Worm (Caenorhabditis elegans) whole organism, early embryonic: ENCODE data around the gene C13G3.12.

ENCODE experiments used
- ceh-13 ChIP-seq: fragments of 200-800 bp; sonication (Bioruptor generic); optimal IDR thresholded peaks from 2 replicates; lab custom pipeline; 2018; ENCODE audit warnings: mild to moderate bottlenecking, missing genetic modification characterization, missing compliant biosample characterization
- sea-1 ChIP-seq: fragments of 200-800 bp; sonication (Bioruptor generic); conservative IDR thresholded peaks from 2 replicates; pipeline ENCODE4 v1.3.6; 2022; ENCODE audit warnings: missing genetic modification characterization, missing compliant biosample characterization
- tbx-37 ChIP-seq: fragments of 200-800 bp; sonication (Bioruptor generic); conservative IDR thresholded peaks from 2 replicates; pipeline ENCODE4 v1.3.6; 2022; ENCODE audit warnings: missing genetic modification reagents, missing genetic modification characterization, missing compliant biosample characterization

DNA sequence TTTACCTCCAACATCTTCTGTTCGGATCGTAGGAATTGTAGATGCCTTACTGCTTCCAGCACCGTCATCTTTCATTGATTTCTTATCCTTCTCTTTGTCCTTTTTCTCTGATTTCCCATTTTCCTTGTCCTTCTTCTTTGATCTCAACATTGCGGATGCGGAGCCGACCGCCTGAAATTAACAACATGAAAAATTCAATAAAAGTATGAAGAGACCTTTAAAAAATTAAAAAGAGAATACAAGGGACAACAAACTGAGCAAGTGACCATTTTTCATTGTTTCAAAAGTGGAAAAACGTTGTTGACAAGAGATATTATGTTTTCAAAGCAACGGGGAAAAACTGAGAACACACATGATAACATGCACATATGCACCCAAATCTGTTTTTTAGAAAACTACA, 8.0 kb upstream of the C13G3.12 start:
- TF ChIP-seq tbx-37 (GFP tag; lab: Robert Waterston, UW) (no peak), sea-1 (GFP tag; lab: Robert Waterston, UW) (no peak), ceh-13 (GFP tag; lab: Kevin White, UChicago) (no peak)
